Worm (Caenorhabditis elegans) whole organism, L4/young adult: ENCODE results near the gene F02E8.4.
A peak's percentile ranks its signal among the peaks of the same experiment; 100 is the strongest.

Experiments used
- W03F9.2 ChIP-seq: fragments of 150-350 bp; optimal IDR thresholded peaks from 2 replicates; lab custom pipeline; 2014; ENCODE audit warnings: missing biosample characterization, missing genetic modification characterization
- dao-5 ChIP-seq: sonication (generic microtip); optimal IDR thresholded peaks from 2 replicates; lab custom pipeline; 2016; ENCODE audit warnings: missing genotype, missing genetic modification characterization, moderate library complexity, missing compliant biosample characterization
- him-1 ChIP-seq: sonication (generic microtip); optimal IDR thresholded peaks from 2 replicates; lab custom pipeline; 2016; ENCODE audit warnings: missing genotype, missing genetic modification reagents, missing genetic modification characterization, missing compliant biosample characterization

F02E8.4 gene

DNA sequence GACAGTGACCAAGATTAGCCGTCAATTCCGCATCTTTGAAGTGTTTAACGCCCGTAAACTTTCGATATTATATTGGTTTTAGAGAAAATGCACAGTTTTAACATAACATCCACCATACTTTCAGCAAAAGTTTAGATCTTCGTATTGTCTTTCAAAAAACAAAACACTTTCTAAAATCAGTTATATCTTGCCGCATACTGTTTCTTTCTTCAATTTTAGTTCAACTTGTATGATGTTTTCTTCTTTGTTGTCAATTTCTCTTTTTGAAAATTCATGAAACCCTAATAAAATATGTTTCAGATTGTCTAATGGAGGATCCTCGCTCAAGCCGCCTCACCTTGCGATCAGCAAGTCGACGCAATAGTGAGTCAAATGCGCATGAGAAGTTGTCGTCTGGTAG, at the start of gene F02E8.4:
TSS of gene F02E8.4 (plus strand) at position 301 of the 400 bp plus-strand sequence.
- TF ChIP-seq dao-5: no peak
- TF ChIP-seq W03F9.2 (tag; lab: Kevin White, UChicago): no peak
- no peak for TF ChIP-seq him-1 (tag; lab: Kevin White, UChicago)

DNA sequence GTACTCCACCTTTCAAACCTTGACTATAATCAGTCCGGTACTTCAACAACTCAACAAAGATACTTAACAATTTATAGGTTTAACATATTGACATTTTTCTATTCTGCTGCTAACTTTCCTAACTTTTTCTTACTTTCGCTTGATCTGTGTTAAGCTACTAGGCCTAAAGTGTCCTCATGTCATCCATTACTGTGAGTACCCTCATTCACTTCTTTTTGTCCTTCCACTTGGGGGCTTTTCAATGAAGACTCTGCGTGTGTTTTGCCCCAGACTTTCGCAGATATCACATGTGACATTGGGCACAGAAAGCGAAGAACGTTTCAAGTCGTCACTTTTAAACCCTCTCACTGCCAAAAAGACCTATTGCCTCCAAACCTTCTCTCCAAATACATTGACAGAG, 49.2 kb upstream of the F02E8.4 start:
- TF ChIP-seq W03F9.2 (tag; lab: Kevin White, UChicago) (no peak), him-1 (tag; lab: Kevin White, UChicago) (no peak), dao-5 (no peak)

DNA sequence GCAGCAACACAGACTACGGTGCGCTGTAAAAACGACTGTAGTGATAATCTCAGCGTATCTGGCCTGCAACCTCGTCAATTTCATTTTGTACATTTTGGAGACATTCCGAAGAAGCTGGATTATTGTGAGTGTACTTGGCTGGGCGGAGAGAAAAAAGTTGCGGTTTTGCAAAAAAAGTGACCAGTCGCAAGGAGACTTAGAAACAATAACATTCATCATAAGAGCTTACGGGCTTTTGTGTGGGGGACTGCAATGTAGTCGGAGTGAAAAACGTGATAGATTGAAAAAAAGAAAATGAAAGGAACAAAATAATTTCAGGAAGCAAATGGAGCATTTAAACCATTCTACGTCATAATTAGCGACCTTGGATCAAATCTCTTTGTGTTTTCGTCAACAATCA, 45.5 kb upstream of the F02E8.4 start:
- TF ChIP-seq him-1 (tag; lab: Kevin White, UChicago) (no peak), W03F9.2 (tag; lab: Kevin White, UChicago) (no peak), dao-5 (no peak)

DNA sequence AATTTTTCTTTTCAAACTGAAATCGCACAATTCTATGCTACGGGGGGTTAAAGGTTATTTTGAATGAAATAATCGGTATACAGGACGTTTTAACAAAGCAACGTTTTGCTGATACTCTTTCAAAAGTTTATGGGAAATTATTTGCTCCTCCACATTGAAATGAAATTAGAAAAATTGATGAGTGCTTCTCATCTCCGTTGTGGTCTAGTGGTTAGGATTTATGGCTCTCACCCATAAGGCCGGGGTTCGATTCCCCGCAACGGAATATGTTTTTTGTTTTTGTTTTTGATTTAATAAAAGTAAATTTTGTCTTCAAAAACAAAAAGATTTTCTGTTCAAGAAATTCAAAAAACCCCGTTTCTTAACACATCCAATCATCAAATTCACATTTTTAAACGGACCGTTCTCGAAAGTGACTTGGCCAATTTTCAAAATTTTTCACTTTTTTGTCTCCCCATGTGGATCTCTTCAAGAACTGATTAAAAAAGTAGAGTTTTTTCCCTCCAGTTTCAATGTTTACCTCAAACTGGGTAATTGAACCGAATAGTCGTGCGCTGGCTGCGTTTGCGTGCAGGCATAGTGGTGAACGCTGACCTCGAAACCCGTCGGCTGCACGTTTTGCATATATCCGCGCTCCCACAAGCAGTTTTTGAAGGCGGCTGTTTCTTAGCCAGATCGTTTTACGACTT, 44.2 kb upstream of the F02E8.4 start:
- TF ChIP-seq dao-5 (no peak), W03F9.2 (tag; lab: Kevin White, UChicago) (peak; percentile 5), him-1 (tag; lab: Kevin White, UChicago) (no peak)

DNA sequence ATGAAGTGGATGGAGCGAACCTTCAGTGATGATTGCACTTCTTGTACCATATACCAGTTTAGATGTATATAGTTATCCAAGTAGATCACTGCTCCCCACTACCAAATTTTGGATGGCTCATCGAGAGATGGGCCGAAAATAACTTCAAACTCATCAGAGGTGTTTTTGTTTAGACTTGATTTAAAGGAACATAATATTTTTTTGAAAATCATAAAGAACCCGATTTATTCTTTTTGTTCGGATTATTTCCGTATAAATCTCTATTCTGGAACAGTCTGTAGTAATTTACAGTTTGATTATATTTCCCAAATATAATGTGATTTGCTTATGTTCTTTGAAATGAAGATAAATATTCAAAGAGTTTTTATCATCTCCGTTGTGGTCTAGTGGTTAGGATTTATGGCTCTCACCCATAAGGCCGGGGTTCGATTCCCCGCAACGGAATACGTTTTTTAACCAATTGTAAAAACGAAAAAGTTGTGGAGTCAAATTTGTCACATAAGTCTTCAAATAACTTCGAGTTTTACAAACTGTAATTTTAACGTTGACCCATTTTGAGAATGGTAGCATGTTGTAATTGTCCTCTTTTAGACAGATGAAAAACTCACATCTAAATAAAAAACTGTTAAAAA, 43.5 kb upstream of the F02E8.4 start:
- TF ChIP-seq him-1 (tag; lab: Kevin White, UChicago) (no peak), dao-5 (no peak), W03F9.2 (tag; lab: Kevin White, UChicago) (no peak)

DNA sequence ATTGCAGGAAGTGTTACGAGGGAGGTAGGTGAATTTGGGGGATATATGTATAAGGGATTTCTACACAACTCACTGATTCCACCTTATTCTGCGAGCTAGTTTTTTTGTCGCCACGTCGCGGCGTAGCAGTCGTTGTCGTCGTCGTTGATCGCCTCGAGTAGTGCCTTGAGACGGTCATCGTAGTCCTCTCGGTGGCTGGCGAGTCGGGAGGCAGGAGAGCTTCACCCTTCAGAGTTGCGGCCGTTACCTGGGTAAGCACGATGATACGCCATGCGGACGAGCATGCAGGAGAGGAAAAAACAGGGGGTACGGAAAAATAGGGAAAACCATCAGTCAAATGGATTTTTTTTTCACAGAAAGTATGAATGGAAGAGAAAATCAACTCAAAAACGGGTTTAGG, 40.7 kb upstream of the F02E8.4 start:
- TF ChIP-seq W03F9.2 (tag; lab: Kevin White, UChicago): no peak
- no peak for TF ChIP-seq him-1 (tag; lab: Kevin White, UChicago)
- TF ChIP-seq dao-5: no peak

DNA sequence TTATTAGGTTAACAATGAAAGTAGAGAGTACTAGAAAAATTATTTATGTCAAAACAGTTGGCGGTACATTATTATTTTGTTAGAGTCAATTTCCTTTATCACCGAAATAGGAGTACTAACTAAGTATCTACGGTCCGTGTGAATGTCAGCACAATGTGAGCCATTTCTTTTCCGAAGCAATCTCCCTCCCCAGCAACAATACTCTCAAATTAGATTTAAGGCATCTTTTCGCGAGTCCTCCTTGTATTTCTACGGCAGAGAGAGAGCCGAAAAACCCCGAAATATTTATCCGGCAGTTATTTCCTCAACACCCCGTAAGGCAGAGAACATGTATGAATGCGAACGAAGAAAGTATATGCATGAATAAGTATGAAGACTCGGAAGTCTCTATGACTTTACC, 38.6 kb upstream of the F02E8.4 start:
- no peak for TF ChIP-seq W03F9.2 (tag; lab: Kevin White, UChicago)
- TF ChIP-seq dao-5: no peak
- no peak for TF ChIP-seq him-1 (tag; lab: Kevin White, UChicago)

DNA sequence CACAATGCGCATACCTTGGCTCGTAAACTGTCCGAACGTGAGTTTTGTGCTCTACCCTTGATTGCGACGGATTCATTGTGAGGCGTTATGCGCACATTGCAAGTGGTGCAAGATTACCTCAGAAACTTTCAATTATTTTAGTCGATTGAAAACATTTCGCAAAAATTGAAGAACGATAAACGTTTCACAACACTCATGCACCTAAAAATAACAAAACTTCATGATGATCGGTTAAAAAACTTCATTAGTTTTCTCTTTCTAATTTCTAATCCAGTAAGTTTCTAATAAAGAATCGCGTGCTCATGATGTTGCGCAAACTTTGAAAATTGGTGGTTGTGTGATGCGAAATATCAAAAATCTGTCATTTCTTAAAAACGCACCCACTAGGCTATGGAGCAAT, 35.2 kb upstream of the F02E8.4 start, which contains the start of gene dop-1:
TSS of gene dop-1 (minus strand) at position 101 of the 400 bp plus-strand sequence.
- TF ChIP-seq him-1 (tag; lab: Kevin White, UChicago) (no peak), W03F9.2 (tag; lab: Kevin White, UChicago) (no peak), dao-5 (no peak)

DNA sequence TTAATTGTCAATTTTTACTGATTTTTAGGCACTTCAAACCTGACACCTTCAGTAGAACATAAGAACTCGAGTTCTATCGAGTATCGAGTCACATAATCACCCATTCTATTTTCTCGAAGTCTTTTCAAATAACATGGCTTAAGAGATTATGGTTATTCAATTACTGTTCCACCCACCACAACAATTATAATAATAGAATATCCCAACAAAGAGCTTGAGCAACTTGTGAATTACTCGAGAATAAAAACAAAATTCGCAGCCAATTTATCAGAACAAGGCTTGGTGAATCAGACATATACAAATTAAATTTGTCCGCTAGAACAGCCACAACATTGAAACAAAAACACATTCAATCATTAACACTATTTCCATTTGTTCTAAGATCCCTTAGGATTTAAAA, 29.7 kb upstream of the F02E8.4 start:
- TF ChIP-seq him-1 (tag; lab: Kevin White, UChicago) (no peak), dao-5 (no peak), W03F9.2 (tag; lab: Kevin White, UChicago) (no peak)

DNA sequence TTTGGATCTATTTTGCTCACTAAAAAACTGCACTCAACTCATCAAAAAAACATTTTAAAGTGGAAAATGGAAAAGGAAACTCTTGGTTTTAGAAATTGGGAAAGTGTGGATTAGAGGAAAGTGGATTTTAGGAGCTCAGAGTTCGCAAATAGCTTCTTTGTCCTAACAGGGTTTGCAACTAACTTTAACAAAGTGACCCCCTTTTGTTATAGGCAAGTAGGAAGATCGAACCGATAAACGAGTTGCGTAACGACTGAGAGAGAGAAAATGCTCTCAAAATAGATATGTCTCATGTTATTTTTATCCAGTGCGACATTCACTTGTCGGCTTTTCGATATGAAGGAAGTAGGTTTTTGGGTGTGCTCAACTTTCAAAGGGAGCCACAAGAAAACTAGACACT, 27.4 kb upstream of the F02E8.4 start:
- TF ChIP-seq him-1 (tag; lab: Kevin White, UChicago) (no peak), W03F9.2 (tag; lab: Kevin White, UChicago) (no peak), dao-5 (no peak)

DNA sequence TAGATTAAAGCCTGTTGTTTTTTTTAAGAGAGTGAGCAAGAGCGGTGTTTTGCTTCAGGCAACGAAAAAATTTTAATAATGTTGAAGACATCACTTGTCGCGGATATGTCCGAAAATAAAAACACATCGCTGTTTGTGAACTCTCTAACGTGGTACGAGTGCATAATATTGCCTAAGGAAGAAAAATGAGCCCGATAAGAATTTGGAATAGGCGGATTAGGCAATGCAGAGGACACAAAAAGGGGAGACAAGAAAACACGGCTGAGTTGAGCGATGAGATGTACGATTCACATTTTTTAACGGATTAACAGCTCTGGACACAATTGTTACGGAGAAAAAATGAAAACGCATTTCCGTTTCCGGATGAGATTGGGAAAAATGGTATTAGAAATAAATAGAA, 26.5 kb upstream of the F02E8.4 start:
- TF ChIP-seq dao-5: no peak
- no peak for TF ChIP-seq W03F9.2 (tag; lab: Kevin White, UChicago)
- no peak for TF ChIP-seq him-1 (tag; lab: Kevin White, UChicago)

DNA sequence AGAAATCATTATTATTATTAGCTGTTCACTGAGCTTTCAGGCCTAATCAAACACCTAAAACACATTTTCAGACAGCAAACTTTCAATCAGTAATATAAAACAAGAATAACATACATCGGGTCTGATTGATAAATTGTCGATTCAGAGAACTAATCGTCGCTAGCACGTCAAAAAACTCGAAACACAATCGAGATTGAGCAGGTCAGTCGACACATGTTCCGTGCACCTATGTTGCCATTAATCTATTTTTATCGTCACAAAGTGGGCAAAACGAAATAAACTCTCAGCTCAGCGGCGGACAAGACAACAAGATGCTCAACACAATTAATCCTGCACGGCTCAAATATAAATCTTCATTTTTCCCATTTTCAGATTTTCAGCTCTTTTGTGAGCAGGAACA, 24.6 kb upstream of the F02E8.4 start:
- TF ChIP-seq dao-5 (no peak), him-1 (tag; lab: Kevin White, UChicago) (no peak), W03F9.2 (tag; lab: Kevin White, UChicago) (no peak)

DNA sequence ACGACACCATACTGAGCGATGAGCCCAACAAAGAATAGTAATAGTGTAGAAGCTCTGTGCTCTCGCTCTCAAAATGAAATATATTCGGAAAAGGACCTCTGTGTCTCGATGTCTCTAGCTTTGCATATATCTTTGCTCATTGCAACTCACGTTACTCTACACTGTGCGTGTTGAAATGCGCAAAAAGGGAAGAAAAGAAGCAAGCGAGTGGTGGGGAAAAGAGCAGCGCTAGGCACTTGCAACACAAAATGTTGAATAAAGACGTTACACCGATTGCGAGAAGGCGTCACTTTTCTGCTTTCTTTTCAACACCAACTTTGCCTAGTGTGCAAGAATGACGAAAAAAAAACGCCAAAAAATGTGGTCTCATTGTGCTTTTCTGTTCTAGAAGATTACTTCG, 19.3 kb upstream of the F02E8.4 start:
- TF ChIP-seq him-1 (tag; lab: Kevin White, UChicago): no peak

DNA sequence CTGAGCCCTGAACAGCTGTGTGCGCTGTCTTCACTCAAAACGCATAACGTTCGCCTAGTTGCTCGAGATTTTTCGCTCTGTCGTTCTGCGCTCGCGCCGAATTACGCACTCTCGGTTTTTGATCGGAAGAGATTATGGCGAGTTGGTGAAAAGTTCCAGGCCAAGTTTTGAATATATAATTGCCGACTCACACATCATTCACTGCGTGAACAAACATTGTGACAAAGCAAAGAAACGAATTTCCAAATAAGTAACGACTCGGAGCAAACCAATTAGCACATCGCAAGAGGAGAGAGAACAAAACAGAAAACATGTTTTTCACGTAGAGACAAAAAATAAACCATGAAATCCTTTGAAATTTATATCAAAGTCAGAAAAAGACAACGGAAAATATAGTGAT, 18.5 kb upstream of the F02E8.4 start:
- TF ChIP-seq dao-5: no peak
- no peak for TF ChIP-seq him-1 (tag; lab: Kevin White, UChicago)
- no peak for TF ChIP-seq W03F9.2 (tag; lab: Kevin White, UChicago)

DNA sequence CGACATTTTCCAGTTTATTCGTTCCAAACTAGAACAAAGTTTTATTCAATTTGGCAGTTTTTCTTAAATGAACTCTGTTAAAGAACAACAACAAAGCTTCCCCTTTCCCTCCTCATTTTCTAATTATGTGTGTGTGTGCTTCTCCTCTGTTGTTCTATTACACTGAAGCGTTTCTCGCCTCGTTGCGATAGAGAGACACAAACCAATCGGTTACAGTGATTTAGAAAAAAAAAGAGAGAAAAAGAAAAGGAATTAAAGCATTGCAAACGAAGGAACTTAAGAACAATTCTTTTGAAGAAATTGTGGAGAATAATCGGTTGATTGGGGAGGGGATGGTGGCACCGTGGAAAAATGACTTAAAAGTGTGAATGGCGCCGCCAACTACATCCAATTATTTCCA, 16.4 kb upstream of the F02E8.4 start, which contains the start of gene cest-26:
TSS of gene cest-26 (minus strand) at position 101 of the 400 bp plus-strand sequence.
- no peak for TF ChIP-seq dao-5
- no peak for TF ChIP-seq W03F9.2 (tag; lab: Kevin White, UChicago)
- TF ChIP-seq him-1 (tag; lab: Kevin White, UChicago): no peak
